Worm (Caenorhabditis elegans) whole organism, L2 larva: ENCODE results near the gene ilys-1.
A peak's percentile ranks its signal among the peaks of the same experiment; 100 is the strongest.

ENCODE experiments used
- R02D3.7 ChIP-seq: fragments of 150-350 bp; optimal IDR thresholded peaks from 2 replicates; lab custom pipeline; 2014; ENCODE audit warnings: missing biosample characterization, missing genetic modification characterization
- Y55F3AM.14 ChIP-seq: fragments of 200-800 bp; sonication (Bioruptor generic); optimal IDR thresholded peaks from 2 replicates; lab custom pipeline; 2018; ENCODE audit warnings: mild to moderate bottlenecking, missing genetic modification characterization, missing compliant biosample characterization
- aly-2 ChIP-seq: fragments of 150-350 bp; optimal IDR thresholded peaks from 2 replicates; lab custom pipeline; 2014; ENCODE audit warnings: missing biosample characterization, missing genetic modification characterization
- ama-1 ChIP-seq: fragments of 150-350 bp; optimal IDR thresholded peaks from 2 replicates; lab custom pipeline; 2018; ENCODE audit warnings: inconsistent platforms
- blmp-1 ChIP-seq: sonication (generic microtip); optimal IDR thresholded peaks from 2 replicates; lab custom pipeline; 2017; ENCODE audit warnings: missing genetic modification characterization, mild to moderate bottlenecking, missing compliant biosample characterization, antibody characterized with exemption, moderate library complexity; ENCODE audit not compliant: insufficient read depth
- ceh-82 ChIP-seq: fragments of 150-350 bp; optimal IDR thresholded peaks from 2 replicates; lab custom pipeline; 2014; ENCODE audit warnings: missing biosample characterization, missing genetic modification characterization
- crh-2 ChIP-seq: sonication (generic microtip); optimal IDR thresholded peaks from 2 replicates; lab custom pipeline; 2017; ENCODE audit warnings: missing biosample characterization, missing genetic modification characterization
- dmd-4 ChIP-seq: sonication (generic microtip); optimal IDR thresholded peaks from 2 replicates; lab custom pipeline; 2017; ENCODE audit warnings: missing biosample characterization, missing genetic modification characterization
- lin-11 ChIP-seq: fragments of 150-350 bp; sonication (generic microtip); optimal IDR thresholded peaks from 2 replicates; lab custom pipeline; 2014; ENCODE audit warnings: missing biosample characterization, missing genetic modification characterization, inconsistent platforms, mixed read lengths
- lin-13 ChIP-seq: fragments of 150-350 bp; optimal IDR thresholded peaks from 2 replicates; lab custom pipeline; 2014; ENCODE audit warnings: missing biosample characterization, missing genetic modification reagents, missing genetic modification characterization
- lin-39 ChIP-seq: fragments of 150-350 bp; optimal IDR thresholded peaks from 2 replicates; lab custom pipeline; 2014; ENCODE audit warnings: missing biosample characterization, missing genetic modification reagents, missing genetic modification characterization
- lsy-2 ChIP-seq, 2 experiments: fragments of 150-350 bp in 1 of 2; sonication (generic microtip) in 1 of 2; optimal IDR thresholded peaks; 2 replicates each; lab custom pipeline; 2014 to 2017; ENCODE audit warnings: missing biosample characterization in 2 of 2, missing genetic modification characterization in 2 of 2
- mab-5 ChIP-seq: fragments of 150-350 bp; optimal IDR thresholded peaks from 2 replicates; lab custom pipeline; 2014; ENCODE audit warnings: missing biosample characterization, missing genetic modification characterization
- mbf-1 ChIP-seq: sonication (generic microtip); optimal IDR thresholded peaks from 2 replicates; lab custom pipeline; 2017; ENCODE audit warnings: missing biosample characterization, missing genetic modification characterization
- nhr-10 ChIP-seq: sonication (generic microtip); optimal IDR thresholded peaks from 2 replicates; lab custom pipeline; 2017; ENCODE audit warnings: missing biosample characterization, missing genetic modification characterization
- nhr-129 ChIP-seq: fragments of 150-350 bp; optimal IDR thresholded peaks from 2 replicates; lab custom pipeline; 2014; ENCODE audit warnings: missing biosample characterization, missing genetic modification characterization
- nhr-21 ChIP-seq: fragments of 150-350 bp; optimal IDR thresholded peaks from 2 replicates; lab custom pipeline; 2014; ENCODE audit warnings: missing biosample characterization, missing genetic modification characterization
- nhr-23 ChIP-seq: fragments of 150-350 bp; optimal IDR thresholded peaks from 2 replicates; lab custom pipeline; 2014; ENCODE audit warnings: missing biosample characterization, missing genetic modification reagents, missing genetic modification characterization
- nhr-237 ChIP-seq: fragments of 150-350 bp; optimal IDR thresholded peaks from 2 replicates; lab custom pipeline; 2014; ENCODE audit warnings: missing biosample characterization, missing genetic modification characterization
- nhr-6 ChIP-seq: fragments of 150-350 bp; optimal IDR thresholded peaks from 2 replicates; lab custom pipeline; 2014; ENCODE audit warnings: missing biosample characterization, missing genetic modification characterization
- peb-1 ChIP-seq: fragments of 150-350 bp; optimal IDR thresholded peaks from 2 replicates; lab custom pipeline; 2014; ENCODE audit warnings: missing biosample characterization, missing genetic modification characterization
- sem-4 ChIP-seq: fragments of 150-350 bp; optimal IDR thresholded peaks from 2 replicates; lab custom pipeline; 2014; ENCODE audit warnings: missing biosample characterization, missing genetic modification reagents, missing genetic modification characterization
- sma-3 ChIP-seq: sonication (generic microtip); optimal IDR thresholded peaks from 2 replicates; lab custom pipeline; 2016; ENCODE audit warnings: missing genetic modification reagents, missing genetic modification characterization, missing compliant biosample characterization
- sma-9 ChIP-seq, 2 experiments: fragments of 150-350 bp in 1 of 2; sonication (generic microtip) in 1 of 2; optimal IDR thresholded peaks; 2 replicates each; lab custom pipeline; 2014 to 2016; ENCODE audit warnings: missing genetic modification characterization in 2 of 2, mild to moderate bottlenecking in 1 of 2, missing biosample characterization in 1 of 2, missing compliant biosample characterization in 1 of 2, missing genetic modification reagents in 1 of 2, moderate library complexity in 1 of 2
- snpc-4 ChIP-seq: fragments of 150-350 bp; optimal IDR thresholded peaks from 2 replicates; lab custom pipeline; 2014; ENCODE audit warnings: missing biosample characterization, missing genetic modification characterization
- unc-62 ChIP-seq: fragments of 150-350 bp; optimal IDR thresholded peaks from 2 replicates; lab custom pipeline; 2014; ENCODE audit warnings: missing biosample characterization, missing genetic modification reagents, missing genetic modification characterization
- ztf-1 ChIP-seq: fragments of 200-800 bp; sonication (Bioruptor generic); conservative IDR thresholded peaks from 2 replicates; pipeline ENCODE4 v1.3.6; 2022; ENCODE audit warnings: missing genetic modification characterization, missing compliant biosample characterization
- ztf-11 ChIP-seq: sonication (generic microtip); optimal IDR thresholded peaks from 2 replicates; lab custom pipeline; 2017; ENCODE audit warnings: missing biosample characterization, missing genetic modification characterization
- ztf-4 ChIP-seq: fragments of 150-350 bp; optimal IDR thresholded peaks from 2 replicates; lab custom pipeline; 2014; ENCODE audit warnings: missing biosample characterization, missing genetic modification characterization

The ilys-1 gene

DNA sequence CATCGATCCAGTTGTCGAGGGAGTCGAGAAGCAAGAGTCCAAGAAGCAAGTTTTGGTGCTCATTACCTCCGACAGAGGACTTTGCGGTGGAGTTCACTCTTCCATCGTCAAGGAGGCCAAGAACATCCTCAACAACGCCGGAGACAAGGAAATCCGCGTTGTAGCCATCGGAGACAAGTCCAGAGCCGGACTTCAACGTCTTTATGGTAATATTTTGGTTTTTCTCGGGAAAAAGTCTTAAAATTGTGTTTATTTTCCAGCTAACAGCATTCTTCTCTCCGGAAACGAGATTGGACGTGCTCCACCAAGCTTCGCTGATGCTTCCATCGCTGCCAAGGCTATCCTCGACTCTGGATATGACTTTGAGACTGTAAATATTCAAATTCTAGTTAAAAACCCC is 25.9 kb downstream of the ilys-1 start:
- TF ChIP-seq sma-3 (GFP tag; lab: Kevin White, UChicago) (no peak), lin-11 (tag; lab: Kevin White, UChicago) (no peak), ama-1 (lab: Kevin White, UChicago) (no peak), R02D3.7 (no peak), aly-2 (no peak), sma-9 (GFP tag; optimal IDR thresholded peaks at IDR 0.05; lab: Kevin White, UChicago) (no peak), sma-9 (tag; optimal IDR thresholded peaks at IDR 0.05; lab: Kevin White, UChicago) (no peak), crh-2 (tag; lab: Kevin White, UChicago) (no peak), ztf-11 (tag; lab: Kevin White, UChicago) (no peak), sem-4 (tag; lab: Kevin White, UChicago) (no peak), nhr-21 (no peak), ztf-1 (no peak), nhr-6 (tag; lab: Kevin White, UChicago) (no peak), peb-1 (tag; lab: Kevin White, UChicago) (no peak), mab-5 (tag; lab: Kevin White, UChicago) (no peak)

DNA sequence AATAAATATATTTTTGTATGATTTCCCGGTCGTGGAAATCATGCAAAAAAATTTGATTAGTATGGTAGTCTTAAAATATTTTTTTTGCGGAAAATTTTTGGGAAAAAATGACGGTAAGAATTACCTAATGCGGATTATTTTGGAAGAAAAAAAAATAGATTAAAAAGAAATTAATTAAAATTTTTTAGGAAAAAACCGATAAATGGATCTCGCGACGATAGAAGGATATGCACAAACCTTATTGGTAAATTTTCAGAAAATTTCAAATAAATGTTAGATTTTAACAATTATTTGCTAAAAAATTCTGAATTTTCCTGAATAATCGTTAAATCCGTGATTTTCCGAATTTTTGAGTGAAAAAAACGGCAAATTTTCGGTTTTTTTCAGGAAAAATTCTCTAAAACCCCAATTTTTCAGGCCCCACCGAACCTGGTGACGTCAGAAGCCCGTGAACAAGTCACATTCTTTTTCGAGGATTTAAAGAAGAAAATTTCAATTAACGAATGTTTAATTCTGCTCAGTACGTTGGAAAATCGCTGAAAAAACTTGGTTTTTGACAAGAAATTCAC is 27.5 kb downstream of the ilys-1 start, which contains the start of gene Y69A2AR.16:
Y69A2AR.16 (plus strand) TSS at position 189 of the 569 bp plus-strand sequence.
- TF ChIP-seq snpc-4 (tag; lab: Kevin White, UChicago), result no peak
- no peak for TF ChIP-seq crh-2 (tag; lab: Kevin White, UChicago)
- TF ChIP-seq lsy-2 (tag; optimal IDR thresholded peaks at IDR 0.05; lab: Kevin White, UChicago), result peak in 1 of 2 experiments; percentile 22
- no peak for TF ChIP-seq blmp-1 (tag; lab: Kevin White, UChicago)
- no peak for TF ChIP-seq ceh-82 (tag; lab: Kevin White, UChicago)
- no peak for TF ChIP-seq ztf-11 (tag; lab: Kevin White, UChicago)

DNA sequence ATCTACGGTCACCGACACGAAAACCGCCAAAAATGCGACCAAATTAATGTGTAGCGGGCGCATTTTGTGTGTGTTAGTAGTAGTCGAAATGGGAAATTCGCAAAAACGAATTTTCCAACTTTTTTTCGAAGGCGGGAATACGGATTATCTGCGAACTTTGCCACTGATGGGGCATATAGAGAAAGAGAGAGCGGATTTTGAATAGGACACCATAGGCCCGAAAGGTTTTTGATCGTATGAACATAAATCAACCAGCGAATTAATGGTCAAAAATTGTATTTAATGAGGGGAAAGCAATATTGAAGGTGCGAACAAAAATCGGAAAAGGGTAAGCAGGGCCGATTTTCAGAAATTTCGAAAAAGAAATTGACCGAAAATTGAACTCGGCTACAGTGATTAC is 37.6 kb downstream of the ilys-1 start, which contains the start of gene Y69A2AR.22:
Y69A2AR.22 (minus strand) TSS at position 101 of the 400 bp plus-strand sequence.
- TF ChIP-seq unc-62 (no peak), ztf-4 (no peak), dmd-4 (tag; lab: Kevin White, UChicago) (no peak), Y55F3AM.14 (GFP tag; lab: Kevin White, UChicago) (no peak), snpc-4 (tag; lab: Kevin White, UChicago) (no peak), lsy-2 (tag; optimal IDR thresholded peaks at IDR 0.05; lab: Kevin White, UChicago) (no peak), blmp-1 (tag; lab: Kevin White, UChicago) (no peak), sma-3 (GFP tag; lab: Kevin White, UChicago) (no peak), mbf-1 (tag; lab: Kevin White, UChicago) (no peak), lin-13 (no peak), ztf-11 (tag; lab: Kevin White, UChicago) (no peak), nhr-10 (tag; lab: Kevin White, UChicago) (no peak), nhr-129 (no peak), ztf-1 (no peak), ceh-82 (tag; lab: Kevin White, UChicago) (no peak), nhr-23 (no peak), lin-39 (tag; lab: Kevin White, UChicago) (no peak), nhr-237 (tag; lab: Kevin White, UChicago) (no peak)
